Fruit fly (Drosophila melanogaster) whole organism: ENCODE measurements around the gene Hacd1.

Source experiments
- CG8478 ChIP-seq: fragments of >200 bp; optimal IDR thresholded peaks from 2 replicates; lab custom pipeline; 2018; ENCODE audit warnings: inconsistent platforms
- Dll ChIP-seq: fragments of >200 bp; optimal IDR thresholded peaks from 2 replicates; lab custom pipeline; 2017
- EcR ChIP-seq, 2 experiments: fragments of >200 bp; optimal IDR thresholded peaks; 2 replicates each; lab custom pipeline; 2017; ENCODE audit warnings: missing biosample characterization in 2 of 2, missing genetic modification characterization in 2 of 2, missing genetic modification reagents in 2 of 2
- pan ChIP-seq: fragments of >200 bp; optimal IDR thresholded peaks from 2 replicates; lab custom pipeline; 2017
- psq ChIP-seq: fragments of >200 bp; optimal IDR thresholded peaks from 2 replicates; lab custom pipeline; 2017
- usp ChIP-seq: fragments of >200 bp; optimal IDR thresholded peaks from 2 replicates; lab custom pipeline; 2017; ENCODE audit warnings: missing biosample characterization, missing genetic modification characterization, mixed read lengths

Hacd1 gene

DNA sequence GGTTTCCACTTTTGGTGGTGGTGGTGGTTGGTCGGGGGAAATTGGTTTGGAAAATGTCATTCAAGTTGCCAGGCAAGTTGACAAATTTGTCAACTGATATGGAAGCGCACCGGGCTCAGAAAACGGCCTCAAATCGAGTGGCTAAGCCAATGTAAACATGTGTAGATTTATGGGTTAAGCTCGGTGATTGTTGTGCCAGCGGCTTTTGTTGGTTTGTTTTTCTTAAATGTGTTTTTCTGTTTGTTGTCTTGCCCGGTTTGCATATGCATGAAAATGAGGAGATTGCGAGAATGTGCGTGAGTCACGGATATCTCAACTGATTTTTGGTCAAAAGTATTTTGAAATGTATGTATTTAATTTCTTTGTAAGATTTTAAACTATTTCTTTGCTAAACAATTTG lies 41.2 kb downstream of the Hacd1 start:
- no peak for TF ChIP-seq usp (GFP tag; lab: Kevin White, UChicago)
- no peak for TF ChIP-seq EcR (GFP tag; optimal IDR thresholded peaks at IDR 0.05; lab: Kevin White, UChicago)
- no peak for TF ChIP-seq pan (lab: Kevin White, UChicago)
- no peak for TF ChIP-seq psq
- TF ChIP-seq CG8478 (lab: Kevin White, UChicago) = no peak
- TF ChIP-seq Dll (lab: Kevin White, UChicago) = no peak

DNA sequence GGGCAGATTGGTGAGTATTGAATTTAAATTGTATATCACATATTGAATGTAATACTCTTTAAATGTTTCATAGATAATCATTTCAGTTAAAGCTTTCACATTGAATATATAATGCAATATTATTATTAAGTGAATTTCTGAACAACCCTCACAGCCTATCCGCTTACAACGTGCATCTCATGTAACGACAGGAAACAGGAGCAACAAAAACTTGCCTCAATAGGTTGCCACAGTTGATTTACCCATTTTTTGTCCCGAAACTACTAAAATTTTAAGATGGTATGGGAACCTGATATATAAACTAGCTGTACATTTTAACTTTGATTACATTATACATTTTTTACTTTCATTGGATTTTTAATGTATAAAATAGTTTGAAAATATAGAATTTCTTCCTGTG lies 43.3 kb downstream of the Hacd1 start:
- TF ChIP-seq EcR (GFP tag; optimal IDR thresholded peaks at IDR 0.05; lab: Kevin White, UChicago) (no peak), Dll (lab: Kevin White, UChicago) (no peak), usp (GFP tag; lab: Kevin White, UChicago) (no peak), pan (lab: Kevin White, UChicago) (no peak), CG8478 (lab: Kevin White, UChicago) (no peak), psq (no peak)

DNA sequence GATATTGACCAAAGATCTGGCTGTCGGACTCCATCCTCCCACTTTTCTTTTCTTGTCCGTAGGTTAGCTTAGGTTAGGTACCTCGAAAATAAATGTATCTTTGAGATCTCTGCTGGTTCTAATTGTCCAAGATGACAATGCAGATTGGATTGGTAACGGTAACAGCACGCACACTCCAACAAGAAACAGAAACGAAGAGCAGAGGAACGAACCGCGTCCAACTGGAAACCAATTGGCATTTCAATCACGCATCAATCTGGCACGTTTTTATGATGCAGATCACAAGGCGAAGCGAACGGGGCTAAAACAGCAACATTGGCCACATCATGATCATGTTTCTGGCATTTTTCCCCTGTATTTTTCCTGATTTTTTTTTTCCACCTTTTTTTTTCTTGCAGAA lies 46.2 kb downstream of the Hacd1 start:
- no peak for TF ChIP-seq CG8478 (lab: Kevin White, UChicago)
- TF ChIP-seq psq = no peak
- TF ChIP-seq EcR (GFP tag; optimal IDR thresholded peaks at IDR 0.05; lab: Kevin White, UChicago) = no peak
- no peak for TF ChIP-seq Dll (lab: Kevin White, UChicago)
- no peak for TF ChIP-seq usp (GFP tag; lab: Kevin White, UChicago)
- no peak for TF ChIP-seq pan (lab: Kevin White, UChicago)
